Fruit fly (Drosophila melanogaster) whole organism, embryonic: ENCODE measurements around the gene CG31928.

Experiments
- Abd-B ChIP-seq: fragments of 200-800 bp; sonication (Bioruptor generic); optimal IDR thresholded peaks from 2 replicates; lab custom pipeline; 2018; ENCODE audit warnings: missing biosample characterization, mild to moderate bottlenecking, missing genetic modification characterization, moderate library complexity
- CG10147 ChIP-seq: fragments of 200-800 bp; sonication (Bioruptor generic); optimal IDR thresholded peaks from 2 replicates; lab custom pipeline; 2019; ENCODE audit warnings: missing biosample characterization, mild to moderate bottlenecking, missing genetic modification characterization, moderate library complexity
- CG10267 ChIP-seq: fragments of 200-800 bp; sonication (Bioruptor generic); optimal IDR thresholded peaks from 2 replicates; lab custom pipeline; 2018; ENCODE audit warnings: missing biosample characterization, mild to moderate bottlenecking, missing genetic modification characterization, moderate library complexity
- CG10366 ChIP-seq: fragments of 200-800 bp; sonication (Bioruptor generic); IDR thresholded peaks from 2 replicates; pipeline ENCODE4 v1.3.6; 2022; ENCODE audit warnings: missing biosample characterization, missing genetic modification characterization
- CG11085 ChIP-seq: fragments of 200-800 bp; sonication (Bioruptor generic); IDR thresholded peaks from 2 replicates; pipeline ENCODE4 v1.3.6; 2022; ENCODE audit warnings: missing biosample characterization, missing genetic modification characterization
- CG11695 ChIP-seq: fragments of 200-800 bp; sonication (Bioruptor generic); IDR thresholded peaks from 3 replicates; pipeline ENCODE4 v1.3.6; 2022; ENCODE audit warnings: missing biosample characterization, missing genetic modification characterization
- CG12104 ChIP-seq: fragments of 200-800 bp; sonication (Bioruptor generic); optimal IDR thresholded peaks from 3 replicates; lab custom pipeline; 2016; ENCODE audit warnings: missing biosample characterization, missing genetic modification characterization
- CG12744 ChIP-seq: fragments of 200-800 bp; sonication (Bioruptor generic); optimal IDR thresholded peaks from 2 replicates; lab custom pipeline; 2016; ENCODE audit warnings: missing biosample characterization, missing genetic modification characterization
- CG12769 ChIP-seq: fragments of 200-800 bp; sonication (Bioruptor generic); optimal IDR thresholded peaks from 2 replicates; lab custom pipeline; 2019; ENCODE audit warnings: missing biosample characterization, mild to moderate bottlenecking, missing genetic modification characterization, moderate library complexity
- CG12942 ChIP-seq: fragments of 200-800 bp; sonication (Bioruptor generic); optimal IDR thresholded peaks from 3 replicates; lab custom pipeline; 2016; ENCODE audit warnings: missing biosample characterization, missing genetic modification characterization
- CG14050 ChIP-seq: fragments of 200-800 bp; sonication (Bioruptor generic); IDR thresholded peaks from 3 replicates; pipeline ENCODE4 v1.3.6; 2022; ENCODE audit warnings: missing biosample characterization, missing genetic modification characterization
- CG14860 ChIP-seq: fragments of 200-800 bp; sonication (Bioruptor generic); IDR thresholded peaks from 3 replicates; pipeline ENCODE4 v1.3.6; 2022; ENCODE audit warnings: missing biosample characterization, missing genetic modification characterization; ENCODE audit not compliant: partially characterized antibody
- CG14965 ChIP-seq: fragments of 200-800 bp; sonication (Bioruptor generic); optimal IDR thresholded peaks from 2 replicates; lab custom pipeline; 2016; ENCODE audit warnings: missing biosample characterization, missing genetic modification characterization, borderline replicate concordance
- CG33213 ChIP-seq: fragments of 200-800 bp; sonication (Bioruptor generic); optimal IDR thresholded peaks from 3 replicates; lab custom pipeline; 2016; ENCODE audit warnings: missing biosample characterization, missing genetic modification characterization
- CG34422 ChIP-seq: fragments of 200-800 bp; sonication (Bioruptor generic); IDR thresholded peaks from 3 replicates; pipeline ENCODE4 v1.3.6; 2022; ENCODE audit warnings: missing biosample characterization, missing genetic modification characterization
- CG5180 ChIP-seq: fragments of 200-800 bp; sonication (Bioruptor generic); optimal IDR thresholded peaks from 3 replicates; lab custom pipeline; 2017; ENCODE audit warnings: missing biosample characterization, missing genetic modification characterization, mild to moderate bottlenecking, moderate library complexity, missing genetic modification reagents
- CG6689 ChIP-seq: fragments of 200-800 bp; sonication (Bioruptor generic); IDR thresholded peaks from 2 replicates; pipeline ENCODE4 v1.3.6; 2022; ENCODE audit warnings: missing biosample characterization, missing genetic modification characterization
- CG6791 ChIP-seq: fragments of 200-800 bp; sonication (Bioruptor generic); IDR thresholded peaks from 3 replicates; pipeline ENCODE4 v1.3.6; 2022; ENCODE audit warnings: missing biosample characterization, missing genetic modification characterization; ENCODE audit not compliant: partially characterized antibody
- CG7839 ChIP-seq: fragments of 200-800 bp; sonication (Bioruptor generic); optimal IDR thresholded peaks from 3 replicates; lab custom pipeline; 2018; ENCODE audit warnings: missing biosample characterization, mild to moderate bottlenecking, missing genetic modification characterization, moderate library complexity
- CG9876 ChIP-seq: fragments of 200-800 bp; sonication (Bioruptor generic); optimal IDR thresholded peaks from 2 replicates; lab custom pipeline; 2016; ENCODE audit warnings: missing biosample characterization, missing genetic modification characterization
- Dad ChIP-seq: fragments of 200-800 bp; sonication (Bioruptor generic); optimal IDR thresholded peaks from 3 replicates; lab custom pipeline; 2016; ENCODE audit warnings: missing biosample characterization, missing genetic modification characterization
- Hand ChIP-seq: fragments of 200-800 bp; sonication (Bioruptor generic); optimal IDR thresholded peaks from 2 replicates; lab custom pipeline; 2017; ENCODE audit warnings: mild to moderate bottlenecking, missing biosample characterization, missing genetic modification reagents, missing genetic modification characterization
- Hsf ChIP-seq: fragments of 200-800 bp; sonication (Bioruptor generic); optimal IDR thresholded peaks from 3 replicates; lab custom pipeline; 2016; ENCODE audit warnings: missing biosample characterization, missing genetic modification characterization
- Lim3 ChIP-seq: fragments of 200-800 bp; sonication (Bioruptor generic); IDR thresholded peaks from 2 replicates; pipeline ENCODE4 v1.3.6; 2022; ENCODE audit warnings: missing biosample characterization, missing genetic modification characterization
- NC2β ChIP-seq: fragments of 200-800 bp; sonication (Bioruptor generic); optimal IDR thresholded peaks from 2 replicates; lab custom pipeline; 2016; ENCODE audit warnings: missing biosample characterization, missing genetic modification characterization
- Nf-YA ChIP-seq: fragments of 200-800 bp; sonication (Bioruptor generic); IDR thresholded peaks from 2 replicates; pipeline ENCODE4 v1.3.6; 2022; ENCODE audit warnings: missing biosample characterization, missing genetic modification characterization
- Oli ChIP-seq: fragments of 200-800 bp; sonication (Bioruptor generic); optimal IDR thresholded peaks from 2 replicates; lab custom pipeline; 2018; ENCODE audit warnings: missing biosample characterization, mild to moderate bottlenecking, missing genetic modification characterization, moderate library complexity
- Opbp ChIP-seq: fragments of 200-800 bp; sonication (Bioruptor generic); IDR thresholded peaks from 3 replicates; pipeline ENCODE4 v1.3.6; 2022; ENCODE audit warnings: missing biosample characterization, missing genetic modification characterization; ENCODE audit not compliant: partially characterized antibody
- Poxn ChIP-seq: fragments of 200-800 bp; sonication (Bioruptor generic); IDR thresholded peaks from 2 replicates; pipeline ENCODE4 v1.3.6; 2022; ENCODE audit warnings: missing biosample characterization, missing genetic modification characterization
- Ravus ChIP-seq: fragments of 200-800 bp; sonication (Bioruptor generic); IDR thresholded peaks from 2 replicates; pipeline ENCODE4 v1.3.6; 2022; ENCODE audit warnings: missing biosample characterization, missing genetic modification characterization
- bab2 ChIP-seq: fragments of 200-800 bp; sonication (Bioruptor generic); optimal IDR thresholded peaks from 2 replicates; lab custom pipeline; 2016; ENCODE audit warnings: missing biosample characterization, missing genetic modification characterization
- cas ChIP-seq: fragments of 200-800 bp; sonication (Bioruptor generic); IDR thresholded peaks from 2 replicates; pipeline ENCODE4 v1.3.6; 2022; ENCODE audit warnings: missing biosample characterization, missing genetic modification characterization
- cg ChIP-seq: fragments of 200-800 bp; sonication (Bioruptor generic); optimal IDR thresholded peaks from 3 replicates; lab custom pipeline; 2019; ENCODE audit warnings: missing biosample characterization, mild to moderate bottlenecking, missing genetic modification characterization, moderate library complexity
- crp ChIP-seq, 2 experiments: fragments of 200-800 bp; sonication (Bioruptor generic); optimal IDR thresholded peaks; 2 replicates in 1 of 2; 3 replicates in 1 of 2; lab custom pipeline; 2017; ENCODE audit warnings: missing biosample characterization in 2 of 2, missing genetic modification characterization in 2 of 2, mild to moderate bottlenecking in 1 of 2, moderate library complexity in 1 of 2
- fd102C ChIP-seq: fragments of 200-800 bp; sonication (Bioruptor generic); optimal IDR thresholded peaks from 2 replicates; lab custom pipeline; 2018; ENCODE audit warnings: missing biosample characterization, mild to moderate bottlenecking, missing genetic modification characterization, moderate library complexity
- fd3F ChIP-seq: fragments of 200-800 bp; sonication (Bioruptor generic); optimal IDR thresholded peaks from 2 replicates; lab custom pipeline; 2018; ENCODE audit warnings: missing biosample characterization, mild to moderate bottlenecking, missing genetic modification characterization, moderate library complexity
- hb ChIP-seq: fragments of 200-800 bp; sonication (Bioruptor generic); IDR thresholded peaks from 3 replicates; pipeline ENCODE4 v1.3.6; 2022; ENCODE audit warnings: missing biosample characterization, missing genetic modification characterization; ENCODE audit not compliant: partially characterized antibody
- kni ChIP-seq: fragments of 200-800 bp; sonication (Bioruptor generic); optimal IDR thresholded peaks from 3 replicates; lab custom pipeline; 2017; ENCODE audit warnings: mild to moderate bottlenecking, missing biosample characterization, missing genetic modification reagents, missing genetic modification characterization
- lov ChIP-seq, 2 experiments: fragments of 200-800 bp in 1 of 2; fragments of >200 bp in 1 of 2; sonication (Bioruptor generic) in 1 of 2; IDR thresholded peaks in 1 of 2; optimal IDR thresholded peaks in 1 of 2; 2 replicates in 1 of 2; 3 replicates in 1 of 2; pipeline versions ENCODE4 v1.3.6 to Lab custom; 2017 to 2022; ENCODE audit warnings: missing biosample characterization in 1 of 2, missing genetic modification characterization in 1 of 2
- onecut ChIP-seq: fragments of 200-800 bp; sonication (Bioruptor generic); IDR thresholded peaks from 2 replicates; pipeline ENCODE4 v1.3.6; 2022; ENCODE audit warnings: missing biosample characterization, missing genetic modification characterization
- pfk ChIP-seq: fragments of 200-800 bp; sonication (Bioruptor generic); optimal IDR thresholded peaks from 2 replicates; lab custom pipeline; 2018; ENCODE audit warnings: missing biosample characterization, mild to moderate bottlenecking, missing genetic modification characterization, moderate library complexity
- pho ChIP-seq: fragments of 200-800 bp; sonication (Bioruptor generic); optimal IDR thresholded peaks from 2 replicates; lab custom pipeline; 2016; ENCODE audit warnings: missing biosample characterization, missing genetic modification characterization
- pros ChIP-seq: fragments of 200-800 bp; sonication (Bioruptor generic); optimal IDR thresholded peaks from 3 replicates; lab custom pipeline; 2019; ENCODE audit warnings: missing biosample characterization, mild to moderate bottlenecking, missing genetic modification characterization, moderate library complexity
- ranshi ChIP-seq: fragments of 200-800 bp; sonication (Bioruptor generic); IDR thresholded peaks from 2 replicates; pipeline ENCODE4 v1.3.6; 2022; ENCODE audit warnings: missing biosample characterization, missing genetic modification characterization
- row ChIP-seq: fragments of 200-800 bp; sonication (Bioruptor generic); IDR thresholded peaks from 3 replicates; pipeline ENCODE4 v1.3.6; 2022; ENCODE audit warnings: missing biosample characterization, missing genetic modification characterization
- scrt ChIP-seq: fragments of 200-800 bp; sonication (Bioruptor generic); optimal IDR thresholded peaks from 2 replicates; lab custom pipeline; 2018; ENCODE audit warnings: missing biosample characterization, mild to moderate bottlenecking, missing genetic modification characterization, moderate library complexity
- sens-2 ChIP-seq: fragments of 200-800 bp; sonication (Bioruptor generic); IDR thresholded peaks from 2 replicates; pipeline ENCODE4 v1.3.6; 2022; ENCODE audit warnings: missing biosample characterization, missing genetic modification characterization
- slbo ChIP-seq: fragments of 200-800 bp; sonication (Bioruptor generic); IDR thresholded peaks from 2 replicates; pipeline ENCODE4 v1.3.6; 2022; ENCODE audit warnings: missing biosample characterization, missing genetic modification characterization
- tgo ChIP-seq: fragments of 200-800 bp; sonication (Bioruptor generic); IDR thresholded peaks from 3 replicates; pipeline ENCODE4 v1.3.6; 2022; ENCODE audit warnings: missing biosample characterization, missing genetic modification characterization
- vfl ChIP-seq: fragments of 200-800 bp; sonication (Bioruptor generic); optimal IDR thresholded peaks from 2 replicates; lab custom pipeline; 2016; ENCODE audit warnings: missing biosample characterization, missing genetic modification characterization
- yki ChIP-seq: fragments of >200 bp; optimal IDR thresholded peaks from 3 replicates; lab custom pipeline; 2018

Gene CG31928

DNA sequence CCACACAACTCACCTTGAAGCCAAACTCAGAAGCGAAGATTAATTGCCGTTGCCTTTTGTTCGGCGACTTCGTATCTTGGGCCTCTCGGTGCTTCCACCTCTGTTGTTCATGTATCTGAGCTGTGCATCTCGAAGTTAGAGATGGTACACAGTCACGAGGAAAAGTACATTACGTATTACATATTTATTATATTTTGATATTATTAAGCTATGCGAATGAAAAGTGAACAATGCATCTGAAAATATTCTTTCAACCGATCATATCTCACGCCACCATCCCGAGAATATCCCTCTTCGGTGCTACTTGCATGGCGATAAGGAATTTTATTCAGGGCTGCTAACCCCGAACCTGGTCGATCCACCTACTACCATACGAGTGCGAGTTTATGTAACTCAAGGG is 47.0 kb upstream of the CG31928 start (continued):
- TF ChIP-seq slbo (GFP tag; lab: Robert Waterston, UW) (no peak), bab2 (GFP tag; lab: Kevin White, UChicago) (no peak), pho (no peak), Poxn (GFP tag; lab: Robert Waterston, UW) (no peak), CG9876 (GFP tag; lab: Kevin White, UChicago) (no peak), CG33213 (GFP tag; lab: Kevin White, UChicago) (no peak), yki (lab: Kevin White, UChicago) (no peak), CG11695 (GFP tag; lab: Robert Waterston, UW) (no peak), fd3F (no peak), kni (GFP tag; lab: Kevin White, UChicago) (no peak), CG6791 (GFP tag; lab: Robert Waterston, UW) (no peak), CG14965 (GFP tag; lab: Kevin White, UChicago) (no peak), Abd-B (GFP tag; lab: Kevin White, UChicago) (no peak), ranshi (GFP tag; lab: Robert Waterston, UW) (no peak), CG5180 (GFP tag; lab: Kevin White, UChicago) (peak; percentile 13), cg (GFP tag; lab: Kevin White, UChicago) (no peak), CG34422 (GFP tag; lab: Robert Waterston, UW) (no peak; the same call in 2 of the 3 replicates), fd102C (no peak), CG11085 (GFP tag; lab: Robert Waterston, UW) (no peak), Opbp (GFP tag; lab: Robert Waterston, UW) (no peak), vfl (GFP tag; lab: Kevin White, UChicago) (no peak), tgo (no peak), Hand (no peak), Hsf (no peak), pros (GFP tag; lab: Kevin White, UChicago) (no peak), sens-2 (GFP tag; lab: Robert Waterston, UW) (0 out of 2 replicates have a peak, but pooled peaks have one; percentile 33), Ravus (GFP tag; lab: Robert Waterston, UW) (no peak), CG14860 (GFP tag; lab: Robert Waterston, UW) (no peak), scrt (GFP tag; lab: Kevin White, UChicago) (peak; percentile 9), CG12942 (GFP tag; lab: Kevin White, UChicago) (no peak), cas (GFP tag; lab: Robert Waterston, UW) (no peak), Nf-YA (GFP tag; lab: Robert Waterston, UW) (no peak), hb (GFP tag; lab: Robert Waterston, UW) (no peak), Lim3 (GFP tag; lab: Robert Waterston, UW) (no peak), CG12104 (no peak), CG12744 (GFP tag; lab: Kevin White, UChicago) (no peak), CG14050 (GFP tag; lab: Robert Waterston, UW) (peak; percentile 16; the same call in 1 of the 3 replicates), CG6689 (GFP tag; lab: Robert Waterston, UW) (peak; percentile 31; the same call in 1 of the 2 replicates), row (GFP tag; lab: Robert Waterston, UW) (peak; percentile 66), lov (optimal IDR thresholded peaks at IDR 0.05; lab: Kevin White, UChicago) (no peak), lov (GFP tag; IDR thresholded peaks at IDR 0.05; lab: Robert Waterston, UW) (no peak), pfk (GFP tag; lab: Kevin White, UChicago) (no peak), CG10366 (GFP tag; lab: Robert Waterston, UW) (peak; percentile 18; the same call in 1 of the 2 replicates), CG10147 (no peak), CG12769 (no peak), NC2β (no peak), Oli (tag; lab: Kevin White, UChicago) (peak; percentile 27), CG10267 (tag; lab: Kevin White, UChicago) (peak; percentile 39), Dad (GFP tag; lab: Kevin White, UChicago) (no peak), crp (GFP tag; optimal IDR thresholded peaks at IDR 0.05; lab: Kevin White, UChicago) (no peak), CG7839 (tag; lab: Kevin White, UChicago) (peak; percentile 27), onecut (GFP tag; lab: Robert Waterston, UW) (0 out of 2 replicates have a peak, but pooled peaks have one; percentile 9)
